Fruit fly (Drosophila melanogaster): ENCODE measurements around the gene Kif3C.

- no peak for TF ChIP-seq gl (tag; optimal IDR thresholded peaks at IDR 0.05)
- no peak for TF ChIP-seq CG10348 (GFP tag; IDR thresholded peaks at IDR 0.05)
- no peak for TF ChIP-seq rn (GFP tag; IDR thresholded peaks at IDR 0.05)
- TF ChIP-seq CG8301 (tag; optimal IDR thresholded peaks at IDR 0.05): no peak
- no peak for TF ChIP-seq Pif1B (GFP tag; optimal IDR thresholded peaks at IDR 0.05)
- TF ChIP-seq CG32121 (GFP tag; IDR thresholded peaks at IDR 0.05): no peak
- no peak for TF ChIP-seq Ets98B (GFP tag; IDR thresholded peaks at IDR 0.05)
- no peak for TF ChIP-seq CG12605 (GFP tag; IDR thresholded peaks at IDR 0.05)
- no peak for TF ChIP-seq CG14655 (GFP tag; optimal IDR thresholded peaks at IDR 0.05)
- no peak for TF ChIP-seq CG8159 (tag; optimal IDR thresholded peaks at IDR 0.05)
- no peak for TF ChIP-seq Pif1A (GFP tag; optimal IDR thresholded peaks at IDR 0.05)
Measured at dm6 chr4:1115299-1115698, 32.0 kb upstream of the Kif3C start.
